Worm (Caenorhabditis elegans) whole organism, L1 larva: Measurements from ENCODE around the gene pqn-94.

Experiments used
- C16A3.4 ChIP-seq: fragments of 150-350 bp; optimal IDR thresholded peaks from 2 replicates; lab custom pipeline; 2014; ENCODE audit warnings: missing biosample characterization, missing genetic modification characterization
- aha-1 ChIP-seq: fragments of 150-350 bp; optimal IDR thresholded peaks from 2 replicates; lab custom pipeline; 2014; ENCODE audit warnings: missing biosample characterization, missing genetic modification characterization
- aly-2 ChIP-seq: fragments of 150-350 bp; optimal IDR thresholded peaks from 2 replicates; lab custom pipeline; 2014; ENCODE audit warnings: missing biosample characterization, missing genetic modification characterization
- blmp-1 ChIP-seq: fragments of 150-350 bp; optimal IDR thresholded peaks from 2 replicates; lab custom pipeline; 2014; ENCODE audit warnings: missing biosample characterization, missing genetic modification characterization
- ceh-63 ChIP-seq: fragments of 200-800 bp; sonication (Bioruptor generic); optimal IDR thresholded peaks from 2 replicates; lab custom pipeline; 2018; ENCODE audit warnings: mild to moderate bottlenecking, missing genetic modification characterization, missing compliant biosample characterization
- ceh-8 ChIP-seq: fragments of 200-800 bp; sonication (Bioruptor generic); optimal IDR thresholded peaks from 2 replicates; lab custom pipeline; 2018; ENCODE audit warnings: mild to moderate bottlenecking, missing genetic modification characterization, moderate library complexity, missing compliant biosample characterization
- ceh-82 ChIP-seq, 3 experiments: fragments of 150-350 bp in 1 of 3; sonication (generic microtip) in 2 of 3; optimal IDR thresholded peaks; 2 replicates each; lab custom pipeline; 2014 to 2017; ENCODE audit warnings: missing biosample characterization in 3 of 3, missing genetic modification characterization in 3 of 3
- ceh-88 ChIP-seq: fragments of 200-800 bp; sonication (Bioruptor generic); IDR thresholded peaks from 2 replicates; pipeline ENCODE4 v1.3.6; 2022; ENCODE audit warnings: missing genetic modification characterization, missing compliant biosample characterization
- ceh-90 ChIP-seq: sonication (generic microtip); optimal IDR thresholded peaks from 2 replicates; lab custom pipeline; 2016; ENCODE audit warnings: missing genetic modification characterization, missing compliant biosample characterization
- dpl-1 ChIP-seq, 3 experiments: fragments of 150-350 bp in 2 of 3; sonication (generic microtip) in 1 of 3; optimal IDR thresholded peaks; 2 replicates each; lab custom pipeline; 2014 to 2017; ENCODE audit warnings: missing biosample characterization in 3 of 3, missing genetic modification characterization in 3 of 3, missing genetic modification reagents in 3 of 3
- dsc-1 ChIP-seq: sonication (generic microtip); optimal IDR thresholded peaks from 2 replicates; lab custom pipeline; 2016; ENCODE audit warnings: mild to moderate bottlenecking, missing genetic modification characterization, missing compliant biosample characterization
- egl-27 ChIP-seq, 2 experiments: fragments of 150-350 bp in 1 of 2; sonication (generic microtip); optimal IDR thresholded peaks; 3 replicates each; lab custom pipeline; 2017 to 2018; ENCODE audit warnings: missing biosample characterization in 2 of 2, missing genetic modification characterization in 2 of 2, missing genetic modification reagents in 2 of 2
- elt-3 ChIP-seq, 6 experiments: fragments of 150-350 bp in 1 of 6; sonication (generic microtip); optimal IDR thresholded peaks; 2 replicates each; lab custom pipeline; 2017 to 2018; ENCODE audit warnings: missing biosample characterization in 6 of 6, missing genetic modification characterization in 6 of 6, inconsistent platforms in 1 of 6
- ets-5 ChIP-seq: fragments of 200-800 bp; sonication (Bioruptor generic); IDR thresholded peaks from 2 replicates; pipeline ENCODE4 v1.3.6; 2022; ENCODE audit warnings: missing genetic modification characterization, missing compliant biosample characterization
- grh-1 ChIP-seq: fragments of 200-800 bp; sonication (Bioruptor generic); IDR thresholded peaks from 2 replicates; pipeline ENCODE4 v1.3.6; 2022; ENCODE audit warnings: missing genetic modification reagents, missing genetic modification characterization, missing compliant biosample characterization
- isw-1 ChIP-seq: fragments of 200-800 bp; sonication (Bioruptor generic); IDR thresholded peaks from 2 replicates; pipeline ENCODE4 v1.3.6; 2022; ENCODE audit warnings: missing genetic modification characterization, missing compliant biosample characterization
- jun-1 ChIP-seq: fragments of 150-350 bp; optimal IDR thresholded peaks from 2 replicates; lab custom pipeline; 2014; ENCODE audit warnings: missing biosample characterization, missing genetic modification reagents, missing genetic modification characterization
- lin-15B ChIP-seq: fragments of 150-350 bp; sonication (generic microtip); optimal IDR thresholded peaks from 3 replicates; lab custom pipeline; 2014; ENCODE audit warnings: missing biosample characterization, missing genetic modification characterization
- lin-35 ChIP-seq, 2 experiments: fragments of 150-350 bp; optimal IDR thresholded peaks; 2 replicates each; lab custom pipeline; 2014; ENCODE audit warnings: missing biosample characterization in 2 of 2, missing genetic modification characterization in 2 of 2, missing genetic modification reagents in 2 of 2
- lsy-2 ChIP-seq, 2 experiments: fragments of 150-350 bp; optimal IDR thresholded peaks; 2 replicates each; lab custom pipeline; 2014; ENCODE audit warnings: missing biosample characterization in 2 of 2, missing genetic modification characterization in 2 of 2
- nhr-11 ChIP-seq: fragments of 150-350 bp; optimal IDR thresholded peaks from 2 replicates; lab custom pipeline; 2014; ENCODE audit warnings: missing biosample characterization, missing genetic modification characterization
- nhr-19 ChIP-seq: fragments of 200-800 bp; sonication (Bioruptor generic); conservative IDR thresholded peaks from 2 replicates; pipeline ENCODE4 v1.3.6; 2022; ENCODE audit warnings: missing genetic modification characterization, missing compliant biosample characterization
- nhr-28 ChIP-seq: fragments of 150-350 bp; optimal IDR thresholded peaks from 2 replicates; lab custom pipeline; 2014; ENCODE audit warnings: missing biosample characterization, missing genetic modification characterization
- nhr-71 ChIP-seq: sonication (generic microtip); optimal IDR thresholded peaks from 2 replicates; lab custom pipeline; 2016; ENCODE audit warnings: mild to moderate bottlenecking, missing genetic modification characterization, moderate library complexity, missing compliant biosample characterization
- nhr-76 ChIP-seq: sonication (generic microtip); optimal IDR thresholded peaks from 2 replicates; lab custom pipeline; 2017; ENCODE audit warnings: missing biosample characterization, missing genetic modification characterization
- nhr-77 ChIP-seq: fragments of 150-350 bp; optimal IDR thresholded peaks from 2 replicates; lab custom pipeline; 2014; ENCODE audit warnings: missing biosample characterization, missing genetic modification characterization
- nhr-84 ChIP-seq: sonication (generic microtip); optimal IDR thresholded peaks from 2 replicates; lab custom pipeline; 2017; ENCODE audit warnings: missing biosample characterization, missing genetic modification characterization
- snpc-4 ChIP-seq: fragments of 150-350 bp; optimal IDR thresholded peaks from 2 replicates; lab custom pipeline; 2014; ENCODE audit warnings: missing biosample characterization, missing genetic modification characterization
- tbx-2 ChIP-seq: sonication (generic microtip); optimal IDR thresholded peaks from 2 replicates; lab custom pipeline; 2016; ENCODE audit warnings: missing genetic modification characterization, missing compliant biosample characterization
- unc-30 ChIP-seq: sonication (generic microtip); optimal IDR thresholded peaks from 2 replicates; lab custom pipeline; 2017; ENCODE audit warnings: missing biosample characterization, missing genetic modification characterization
- unc-62 ChIP-seq: fragments of 150-350 bp; optimal IDR thresholded peaks from 2 replicates; lab custom pipeline; 2014; ENCODE audit warnings: missing biosample characterization, missing genetic modification reagents, missing genetic modification characterization
- unc-98 ChIP-seq: fragments of 200-800 bp; sonication (Bioruptor generic); IDR thresholded peaks from 2 replicates; pipeline ENCODE4 v1.3.6; 2022; ENCODE audit warnings: missing genetic modification characterization, missing compliant biosample characterization
- xbp-1 ChIP-seq: sonication (generic microtip); optimal IDR thresholded peaks from 2 replicates; lab custom pipeline; 2016; ENCODE audit warnings: missing genetic modification characterization, missing compliant biosample characterization

Gene pqn-94

ce11 chrV:20249438-20250120 lies 30.1 kb downstream of the pqn-94 start, which contains the start of gene swsn-1 (continued):
- no peak for TF ChIP-seq nhr-84 (tag; lab: Kevin White, UChicago)
- no peak for TF ChIP-seq grh-1 (GFP tag; lab: Robert Waterston, UW)
- TF ChIP-seq dsc-1, result peak; percentile 29
- no peak for TF ChIP-seq aly-2 (tag; lab: Kevin White, UChicago)
- TF ChIP-seq nhr-77, result no peak
- TF ChIP-seq lin-15B (tag; lab: Kevin White, UChicago), result no peak
- peak; percentile 37 to 49 for TF ChIP-seq lin-35 (GFP tag; optimal IDR thresholded peaks at IDR 0.05; lab: Kevin White, UChicago)
- no peak for TF ChIP-seq egl-27 (tag; optimal IDR thresholded peaks at IDR 0.05; lab: Kevin White, UChicago)
- TF ChIP-seq ceh-82 (tag; optimal IDR thresholded peaks at IDR 0.05; lab: Kevin White, UChicago), result peak; percentile 30 to 68 (median 41)
- TF ChIP-seq unc-62 (GFP tag; lab: Kevin White, UChicago), result no peak
- TF ChIP-seq ceh-8, result no peak
- TF ChIP-seq nhr-76 (tag; lab: Kevin White, UChicago), result no peak
- TF ChIP-seq ceh-88, result no peak

DNA sequence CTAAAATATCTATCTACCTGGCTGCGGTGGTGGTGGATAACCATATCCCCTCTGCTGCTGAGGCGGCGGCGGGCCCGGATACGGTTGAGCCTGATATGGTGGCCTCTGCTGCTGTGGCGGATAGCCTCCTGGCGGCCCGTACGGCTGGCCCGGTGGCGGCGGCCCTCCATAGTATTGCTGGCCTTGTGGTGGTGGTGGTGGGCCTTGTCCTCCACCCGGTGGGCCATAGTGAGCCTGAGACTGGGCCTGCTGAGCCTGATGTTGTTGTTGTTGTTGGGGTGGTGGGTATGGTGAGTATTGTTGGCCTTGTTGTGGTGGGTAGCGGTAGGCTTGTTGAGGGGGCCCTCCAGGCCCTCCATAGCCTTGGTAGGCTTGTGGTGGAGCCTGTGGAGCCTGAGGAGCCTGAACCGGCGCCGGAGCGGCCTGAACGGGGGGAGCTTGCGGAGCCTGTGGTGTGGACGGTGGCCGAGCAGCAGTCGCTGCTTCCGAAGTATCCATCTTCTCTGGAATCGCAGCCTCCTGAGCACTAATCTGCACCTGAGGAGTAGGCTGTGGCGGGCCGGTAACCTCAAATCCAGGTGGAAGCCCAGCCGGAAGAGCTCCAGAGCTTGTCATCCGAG lies 38.3 kb downstream of the pqn-94 start:
- no peak for TF ChIP-seq nhr-28 (tag; lab: Kevin White, UChicago)
- TF ChIP-seq ets-5, result 0 out of 2 replicates have a peak, but pooled peaks have one; percentile 63

DNA sequence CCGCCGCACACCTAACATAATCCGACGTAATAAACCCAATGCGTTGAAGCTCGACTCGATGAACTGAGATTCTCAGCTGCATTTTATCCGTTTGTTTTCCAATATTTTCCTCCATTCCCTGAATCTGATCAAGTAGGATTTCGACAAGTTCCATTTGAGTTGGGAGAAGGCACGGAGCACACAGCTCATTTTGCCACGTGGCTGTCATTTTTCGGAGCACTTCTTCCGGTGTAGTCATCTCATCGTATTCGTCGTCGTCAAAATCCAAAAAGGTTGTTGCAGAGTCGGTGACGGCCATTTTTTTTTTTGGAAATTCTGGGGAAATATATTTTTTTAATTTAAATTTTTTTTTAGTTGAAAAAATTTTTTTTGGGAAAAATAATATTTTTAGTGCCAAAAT lies 42.2 kb downstream of the pqn-94 start, which contains the start of gene sld-5:
Gene sld-5 (minus strand): TSS at position 317 of the 400 bp plus-strand sequence.
- TF ChIP-seq dsc-1, result no peak
- TF ChIP-seq tbx-2 (tag; lab: Kevin White, UChicago), result no peak
- TF ChIP-seq aha-1 (tag; lab: Kevin White, UChicago), result no peak
- no peak for TF ChIP-seq nhr-11
- TF ChIP-seq nhr-19 (GFP tag; lab: Robert Waterston, UW), result no peak
- no peak for TF ChIP-seq blmp-1 (tag; lab: Kevin White, UChicago)
- no peak for TF ChIP-seq xbp-1 (tag; lab: Kevin White, UChicago)
- TF ChIP-seq jun-1 (tag; lab: Kevin White, UChicago), result no peak
- no peak for TF ChIP-seq nhr-71 (tag; lab: Kevin White, UChicago)
- TF ChIP-seq unc-30 (tag; lab: Kevin White, UChicago), result no peak
- TF ChIP-seq snpc-4 (tag; lab: Kevin White, UChicago), result no peak

DNA sequence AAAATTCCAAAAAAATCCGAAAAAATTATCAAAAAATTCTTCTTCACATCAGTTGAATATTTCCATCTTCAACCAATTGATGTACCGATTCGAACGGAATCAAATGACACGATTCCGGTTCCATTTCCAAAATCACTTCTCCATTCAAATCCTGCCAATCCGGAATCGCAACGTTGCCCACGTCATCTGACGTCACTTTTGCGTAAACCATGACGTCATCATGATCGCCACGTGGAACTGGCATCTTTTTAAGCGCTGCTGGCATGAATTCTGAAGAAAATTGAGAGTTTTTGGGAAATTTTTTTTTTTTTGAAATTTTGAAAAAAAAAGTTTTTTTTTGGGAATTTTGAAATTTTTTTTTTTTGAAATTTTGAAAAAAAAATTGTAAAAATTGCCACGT lies 44.4 kb downstream of the pqn-94 start:
- TF ChIP-seq unc-98 (no peak), ceh-90 (tag; lab: Kevin White, UChicago) (no peak), lsy-2 (tag; optimal IDR thresholded peaks at IDR 0.05; lab: Kevin White, UChicago) (no peak), isw-1 (GFP tag; lab: Robert Waterston, UW) (no peak), C16A3.4 (tag; lab: Kevin White, UChicago) (no peak), ceh-63 (no peak)

ce11 chrV:20234439-20234838 lies 45.2 kb downstream of the pqn-94 start:
- no peak for TF ChIP-seq unc-30 (tag; lab: Kevin White, UChicago)
- no peak for TF ChIP-seq egl-27 (tag; optimal IDR thresholded peaks at IDR 0.05; lab: Kevin White, UChicago)

DNA sequence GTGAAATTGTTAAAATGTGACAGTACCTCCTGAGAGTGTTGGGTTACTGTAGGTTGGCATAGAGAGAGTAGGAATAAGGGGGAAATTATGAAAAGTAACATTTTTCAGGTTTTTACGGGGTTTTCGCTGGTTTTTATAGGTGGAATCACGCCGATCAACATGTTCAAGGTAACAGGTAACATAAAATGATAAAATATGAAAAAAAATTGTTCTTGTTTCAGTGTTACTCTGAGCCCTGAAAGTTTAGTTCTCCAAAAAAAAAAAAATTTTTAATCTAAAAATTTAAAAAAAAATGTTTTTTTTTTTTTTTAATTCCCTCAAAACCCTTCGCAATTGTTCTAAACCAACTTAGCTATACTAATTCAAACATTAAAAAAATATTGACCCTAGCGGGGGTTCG lies 45.9 kb downstream of the pqn-94 start, which contains the start of gene Y113G7B.15:
Gene Y113G7B.15 (minus strand): TSS at position 101 of the 400 bp plus-strand sequence.
- TF ChIP-seq C16A3.4 (tag; lab: Kevin White, UChicago) (no peak), nhr-11 (no peak), dpl-1 (GFP tag; optimal IDR thresholded peaks at IDR 0.05; lab: Kevin White, UChicago) (no peak), ceh-90 (tag; lab: Kevin White, UChicago) (no peak), lin-35 (GFP tag; optimal IDR thresholded peaks at IDR 0.05; lab: Kevin White, UChicago) (no peak), jun-1 (tag; lab: Kevin White, UChicago) (no peak), elt-3 (tag; optimal IDR thresholded peaks at IDR 0.05; lab: Kevin White, UChicago) (no peak)
